Fruit fly (Drosophila melanogaster) whole organism: ENCODE data around the gene CG7102.

ENCODE experiments used
- CG8478 ChIP-seq: fragments of >200 bp; optimal IDR thresholded peaks from 2 replicates; lab custom pipeline; 2018; ENCODE audit warnings: inconsistent platforms
- Dll ChIP-seq: fragments of >200 bp; optimal IDR thresholded peaks from 2 replicates; lab custom pipeline; 2017
- EcR ChIP-seq, 2 experiments: fragments of >200 bp; optimal IDR thresholded peaks; 2 replicates each; lab custom pipeline; 2017; ENCODE audit warnings: missing biosample characterization in 2 of 2, missing genetic modification characterization in 2 of 2, missing genetic modification reagents in 2 of 2
- pan ChIP-seq: fragments of >200 bp; optimal IDR thresholded peaks from 2 replicates; lab custom pipeline; 2017
- psq ChIP-seq: fragments of >200 bp; optimal IDR thresholded peaks from 2 replicates; lab custom pipeline; 2017
- usp ChIP-seq: fragments of >200 bp; optimal IDR thresholded peaks from 2 replicates; lab custom pipeline; 2017; ENCODE audit warnings: missing biosample characterization, missing genetic modification characterization, mixed read lengths

Gene CG7102

DNA sequence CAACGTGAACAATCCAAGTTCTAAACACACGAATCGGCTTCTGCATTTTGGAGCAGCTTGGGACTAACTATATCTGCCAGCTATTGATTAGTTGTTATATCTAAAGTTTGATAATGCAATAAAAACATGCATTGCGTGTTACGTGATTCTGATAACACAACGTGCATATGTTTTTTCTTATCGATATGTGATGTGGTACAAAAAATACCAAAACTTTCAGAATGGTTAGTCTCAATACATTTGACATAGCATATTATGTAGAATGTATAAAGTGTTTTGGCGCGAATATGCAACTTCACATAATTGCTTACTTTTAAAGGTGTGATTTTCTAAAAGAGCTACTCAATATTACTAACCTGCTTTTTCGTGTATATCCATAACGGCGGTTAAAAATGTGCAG is 1.4 kb downstream of the CG7102 start:
- TF ChIP-seq psq (lab: Kevin White, UChicago) (no peak), usp (GFP tag; lab: Kevin White, UChicago) (no peak), EcR (GFP tag; optimal IDR thresholded peaks at IDR 0.05; lab: Kevin White, UChicago) (no peak), Dll (lab: Kevin White, UChicago) (no peak), pan (lab: Kevin White, UChicago) (no peak), CG8478 (no peak)

dm6 chr2L:7885271-7885670 is 2.0 kb downstream of the CG7102 start, which contains the start of the genes SmE and CG34132:
TSS of gene SmE (minus strand) at chr2L:7885450.
TSS of gene CG34132 (plus strand) at chr2L:7885503.
- TF ChIP-seq Dll (lab: Kevin White, UChicago) (no peak), CG8478 (no peak), psq (lab: Kevin White, UChicago) (no peak), EcR (GFP tag; optimal IDR thresholded peaks at IDR 0.05; lab: Kevin White, UChicago) (no peak), pan (lab: Kevin White, UChicago) (no peak), usp (GFP tag; lab: Kevin White, UChicago) (no peak)

DNA sequence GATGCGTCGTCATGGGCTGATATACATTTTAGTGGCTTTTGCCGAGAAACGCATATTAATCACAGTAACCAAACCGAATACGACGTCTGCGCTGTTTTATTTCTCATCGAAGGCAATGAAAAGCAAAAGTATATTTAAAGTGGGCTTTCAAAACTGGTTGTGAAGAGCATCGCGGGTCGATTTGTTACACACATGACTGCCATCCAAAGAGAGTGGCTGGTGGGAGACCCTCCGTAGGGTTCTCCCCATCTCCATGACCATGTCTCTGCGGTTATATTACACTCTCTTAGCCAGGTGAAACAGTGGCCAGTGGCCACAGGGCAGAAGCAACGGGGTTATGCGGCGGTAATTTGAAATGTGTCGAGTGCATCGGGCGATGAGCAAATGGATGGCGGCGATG is 6.9 kb downstream of the CG7102 start:
- no peak for TF ChIP-seq EcR (GFP tag; optimal IDR thresholded peaks at IDR 0.05; lab: Kevin White, UChicago)
- TF ChIP-seq Dll (lab: Kevin White, UChicago) = no peak
- no peak for TF ChIP-seq usp (GFP tag; lab: Kevin White, UChicago)
- no peak for TF ChIP-seq psq (lab: Kevin White, UChicago)
- no peak for TF ChIP-seq pan (lab: Kevin White, UChicago)
- TF ChIP-seq CG8478 = no peak

DNA sequence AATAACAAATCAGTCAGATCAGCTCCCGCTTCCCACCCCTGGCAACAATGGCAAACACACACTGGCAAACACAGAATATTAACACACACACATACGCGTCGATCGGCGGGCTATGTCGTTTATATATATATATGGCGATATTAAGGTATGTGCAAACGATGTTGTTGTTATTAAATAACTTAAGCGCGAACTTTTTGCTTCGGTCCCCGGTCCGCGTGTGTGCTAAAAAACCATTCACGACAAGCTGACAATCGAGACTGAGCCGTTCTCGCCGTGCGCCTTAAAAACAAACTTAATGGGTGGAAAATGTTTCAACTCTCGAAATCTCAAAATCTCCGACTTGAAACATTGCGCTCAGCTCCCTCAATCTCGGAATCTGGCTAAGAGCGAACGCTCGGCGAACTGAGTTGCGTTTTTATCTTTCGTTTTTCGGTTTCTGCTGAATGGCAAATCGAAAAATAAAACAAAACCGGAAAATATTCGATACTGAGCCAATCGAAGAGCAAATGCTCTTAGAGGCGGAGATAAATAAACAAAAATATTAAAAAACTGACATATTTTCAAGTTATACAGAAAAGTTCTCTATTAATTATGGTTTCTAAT is 7.9 kb downstream of the CG7102 start, which contains the start of gene spz3:
Gene spz3 (minus strand): TSS at position 261 of the 603 bp plus-strand sequence.
- TF ChIP-seq EcR (GFP tag; optimal IDR thresholded peaks at IDR 0.05; lab: Kevin White, UChicago) = no peak
- TF ChIP-seq psq (lab: Kevin White, UChicago) = no peak
- TF ChIP-seq Dll (lab: Kevin White, UChicago) = no peak

DNA sequence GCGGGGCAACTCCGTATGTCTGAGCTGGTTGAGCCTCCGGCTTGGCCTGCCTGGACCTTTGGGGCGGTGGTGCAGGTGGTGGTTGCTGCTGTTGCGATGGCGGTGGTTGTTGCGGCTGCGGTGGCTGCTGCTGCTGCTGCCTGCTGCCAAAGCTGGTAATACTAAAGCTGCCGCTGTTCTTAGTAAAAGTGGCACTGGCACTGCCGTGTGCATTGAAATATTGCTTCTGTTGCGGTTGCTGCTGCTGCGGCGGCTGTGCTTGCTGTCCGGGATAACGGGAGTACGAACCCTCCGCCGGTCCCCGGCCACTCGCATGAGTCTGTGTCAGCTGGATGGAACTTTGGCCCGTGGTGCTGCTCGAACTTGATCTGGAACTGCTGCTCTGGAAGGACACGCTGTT is 8.9 kb downstream of the CG7102 start:
- no peak for TF ChIP-seq psq (lab: Kevin White, UChicago)
- TF ChIP-seq CG8478 = no peak
- no peak for TF ChIP-seq Dll (lab: Kevin White, UChicago)
- TF ChIP-seq usp (GFP tag; lab: Kevin White, UChicago) = no peak
- TF ChIP-seq EcR (GFP tag; optimal IDR thresholded peaks at IDR 0.05; lab: Kevin White, UChicago) = no peak
- TF ChIP-seq pan (lab: Kevin White, UChicago) = no peak

- TF ChIP-seq psq (lab: Kevin White, UChicago) = no peak
- TF ChIP-seq pan (lab: Kevin White, UChicago) = no peak
- TF ChIP-seq EcR (GFP tag; optimal IDR thresholded peaks at IDR 0.05; lab: Kevin White, UChicago) = no peak
- no peak for TF ChIP-seq Dll (lab: Kevin White, UChicago)
- no peak for TF ChIP-seq usp (GFP tag; lab: Kevin White, UChicago)
- TF ChIP-seq CG8478 = no peak
These were observed 10.6 kb downstream of the CG7102 start for dm6 chr2L:7876520-7877232.

dm6 chr2L:7875676-7876075 is 11.6 kb downstream of the CG7102 start:
- TF ChIP-seq Dll (lab: Kevin White, UChicago) (no peak), CG8478 (no peak), pan (lab: Kevin White, UChicago) (no peak), psq (lab: Kevin White, UChicago) (no peak), usp (GFP tag; lab: Kevin White, UChicago) (no peak), EcR (GFP tag; optimal IDR thresholded peaks at IDR 0.05; lab: Kevin White, UChicago) (no peak)

dm6 chr2L:7872680-7873079 is 14.6 kb downstream of the CG7102 start:
- TF ChIP-seq pan (lab: Kevin White, UChicago) (no peak), EcR (GFP tag; optimal IDR thresholded peaks at IDR 0.05; lab: Kevin White, UChicago) (no peak), psq (lab: Kevin White, UChicago) (no peak), Dll (lab: Kevin White, UChicago) (no peak), CG8478 (no peak), usp (GFP tag; lab: Kevin White, UChicago) (no peak)

dm6 chr2L:7871821-7872524 is 15.3 kb downstream of the CG7102 start:
- TF ChIP-seq usp (GFP tag; lab: Kevin White, UChicago) (no peak), CG8478 (no peak), EcR (GFP tag; optimal IDR thresholded peaks at IDR 0.05; lab: Kevin White, UChicago) (no peak), psq (lab: Kevin White, UChicago) (no peak), Dll (lab: Kevin White, UChicago) (no peak), pan (lab: Kevin White, UChicago) (no peak)

dm6 chr2L:7871332-7871731 is 16.0 kb downstream of the CG7102 start, which contains the start of gene Proc:
TSS of gene Proc (minus strand) at chr2L:7871432.
- TF ChIP-seq CG8478 (no peak), EcR (GFP tag; optimal IDR thresholded peaks at IDR 0.05; lab: Kevin White, UChicago) (no peak), psq (lab: Kevin White, UChicago) (no peak), Dll (lab: Kevin White, UChicago) (no peak), usp (GFP tag; lab: Kevin White, UChicago) (no peak), pan (lab: Kevin White, UChicago) (no peak)

dm6 chr2L:7870212-7870611 is 17.1 kb downstream of the CG7102 start:
- TF ChIP-seq Dll (lab: Kevin White, UChicago) (peak; percentile 40), pan (lab: Kevin White, UChicago) (no peak)
